Worm (Caenorhabditis elegans) whole organism, early embryonic: ENCODE results near the gene xdh-1.

ENCODE experiments used
- B0310.2 ChIP-seq: sonication (generic microtip); optimal IDR thresholded peaks from 2 replicates; lab custom pipeline; 2016; ENCODE audit warnings: mild to moderate bottlenecking, missing genetic modification characterization, missing compliant biosample characterization
- F13C5.2 ChIP-seq: sonication (generic microtip); optimal IDR thresholded peaks from 2 replicates; lab custom pipeline; 2017; ENCODE audit warnings: mild to moderate bottlenecking, missing genetic modification characterization, inconsistent platforms, missing compliant biosample characterization
- aly-1 ChIP-seq: sonication (generic microtip); optimal IDR thresholded peaks from 2 replicates; lab custom pipeline; 2016; ENCODE audit warnings: missing genetic modification characterization, missing compliant biosample characterization
- ama-1 ChIP-seq: fragments of 150-350 bp; optimal IDR thresholded peaks from 2 replicates; lab custom pipeline; 2014
- ceh-13 ChIP-seq: fragments of 200-800 bp; sonication (Bioruptor generic); optimal IDR thresholded peaks from 2 replicates; lab custom pipeline; 2018; ENCODE audit warnings: mild to moderate bottlenecking, missing genetic modification characterization, missing compliant biosample characterization
- ceh-36 ChIP-seq: sonication (generic microtip); optimal IDR thresholded peaks from 2 replicates; lab custom pipeline; 2016; ENCODE audit warnings: missing genetic modification characterization, inconsistent platforms, missing compliant biosample characterization
- ets-7 ChIP-seq: sonication (generic microtip); optimal IDR thresholded peaks from 2 replicates; lab custom pipeline; 2016; ENCODE audit warnings: missing genotype, missing genetic modification characterization, missing compliant biosample characterization
- flt-1 ChIP-seq: fragments of 200-800 bp; sonication (Bioruptor generic); IDR thresholded peaks from 2 replicates; pipeline ENCODE4 v1.3.6; 2022; ENCODE audit warnings: missing genetic modification characterization, missing compliant biosample characterization
- hmbx-1 ChIP-seq: sonication (generic microtip); optimal IDR thresholded peaks from 2 replicates; lab custom pipeline; 2016; ENCODE audit warnings: mild to moderate bottlenecking, missing genetic modification characterization, missing compliant biosample characterization
- hmg-4 ChIP-seq: fragments of 200-800 bp; sonication (Bioruptor generic); optimal IDR thresholded peaks from 2 replicates; lab custom pipeline; 2018; ENCODE audit warnings: mild to moderate bottlenecking, missing genetic modification characterization, missing compliant biosample characterization
- hnd-1 ChIP-seq: sonication (generic microtip); optimal IDR thresholded peaks from 2 replicates; lab custom pipeline; 2016; ENCODE audit warnings: missing genetic modification characterization, missing compliant biosample characterization
- pes-1 ChIP-seq: fragments of 200-800 bp; sonication (Bioruptor generic); IDR thresholded peaks from 2 replicates; pipeline ENCODE4 v1.3.6; 2022; ENCODE audit warnings: missing genetic modification reagents, missing genetic modification characterization, missing compliant biosample characterization
- scrt-1 ChIP-seq: fragments of 200-800 bp; sonication (Bioruptor generic); IDR thresholded peaks from 2 replicates; pipeline ENCODE4 v1.3.6; 2022; ENCODE audit warnings: missing genetic modification characterization, missing compliant biosample characterization
- sea-1 ChIP-seq: fragments of 200-800 bp; sonication (Bioruptor generic); conservative IDR thresholded peaks from 2 replicates; pipeline ENCODE4 v1.3.6; 2022; ENCODE audit warnings: missing genetic modification characterization, missing compliant biosample characterization
- tbx-11 ChIP-seq: fragments of 200-800 bp; sonication (Bioruptor generic); IDR thresholded peaks from 2 replicates; pipeline ENCODE4 v1.3.6; 2022; ENCODE audit warnings: missing genetic modification characterization, missing compliant biosample characterization
- tbx-37 ChIP-seq: fragments of 200-800 bp; sonication (Bioruptor generic); conservative IDR thresholded peaks from 2 replicates; pipeline ENCODE4 v1.3.6; 2022; ENCODE audit warnings: missing genetic modification reagents, missing genetic modification characterization, missing compliant biosample characterization
- tra-4 ChIP-seq: sonication (generic microtip); optimal IDR thresholded peaks from 2 replicates; lab custom pipeline; 2017; ENCODE audit warnings: missing genetic modification characterization, missing compliant biosample characterization

xdh-1 gene

DNA sequence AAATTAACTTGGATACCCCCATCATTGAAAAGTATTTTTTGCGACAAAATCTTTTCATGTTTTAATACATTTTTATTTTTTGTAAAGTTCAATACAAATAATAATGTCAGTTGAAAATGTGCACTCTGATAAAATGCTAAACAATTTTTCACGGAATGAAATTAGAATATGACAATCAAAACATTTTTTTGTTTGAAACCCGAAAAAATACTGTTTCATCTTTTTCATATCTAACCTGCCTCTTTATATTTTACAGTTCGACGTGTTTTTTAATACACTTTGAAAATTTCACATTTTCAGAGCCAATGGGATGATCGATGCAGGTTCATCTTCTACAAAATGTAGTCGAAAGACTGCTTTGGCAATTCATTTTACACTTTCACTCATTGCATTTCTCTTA lies 18.9 kb downstream of the xdh-1 start, which contains the start of gene clc-8:
Gene clc-8 (plus strand): TSS at position 301 of the 400 bp plus-strand sequence.
- TF ChIP-seq pes-1 (GFP tag; lab: Robert Waterston, UW) (no peak), sea-1 (GFP tag; lab: Robert Waterston, UW) (no peak)

ce11 chrIV:14391746-14392145 lies 20.9 kb downstream of the xdh-1 start:
- TF ChIP-seq sea-1 (GFP tag; lab: Robert Waterston, UW) (no peak), ets-7 (no peak), pes-1 (GFP tag; lab: Robert Waterston, UW) (no peak), flt-1 (no peak), tra-4 (tag; lab: Kevin White, UChicago) (no peak), hmbx-1 (no peak), tbx-37 (GFP tag; lab: Robert Waterston, UW) (no peak), hmg-4 (no peak), aly-1 (no peak), ama-1 (lab: Kevin White, UChicago) (no peak), F13C5.2 (tag; lab: Kevin White, UChicago) (no peak), B0310.2 (tag; lab: Kevin White, UChicago) (no peak), ceh-36 (no peak), scrt-1 (GFP tag; lab: Robert Waterston, UW) (no peak), ceh-13 (GFP tag; lab: Kevin White, UChicago) (no peak)

DNA sequence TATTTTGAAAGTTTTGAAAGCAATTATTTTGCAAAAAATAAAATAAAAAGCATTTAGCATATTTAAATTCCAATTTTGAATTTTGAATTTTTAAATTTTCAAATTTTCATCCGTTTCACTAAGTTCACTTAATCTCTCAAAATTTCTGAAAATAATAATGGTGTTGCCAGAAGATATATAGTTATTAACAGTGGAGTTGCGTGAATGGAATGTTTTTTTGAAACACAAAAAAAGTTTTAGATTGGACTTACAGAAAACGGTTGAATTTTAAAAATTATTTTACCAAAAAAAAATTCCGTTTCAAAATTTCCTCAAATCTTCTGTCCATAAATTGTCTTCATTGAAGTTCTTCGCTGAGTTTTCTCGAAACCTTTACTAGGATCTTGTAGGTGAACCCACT lies 21.4 kb downstream of the xdh-1 start:
- TF ChIP-seq B0310.2 (tag; lab: Kevin White, UChicago) (no peak), tra-4 (tag; lab: Kevin White, UChicago) (no peak), F13C5.2 (tag; lab: Kevin White, UChicago) (no peak), pes-1 (GFP tag; lab: Robert Waterston, UW) (no peak), tbx-37 (GFP tag; lab: Robert Waterston, UW) (no peak), aly-1 (no peak), ceh-36 (no peak), hmbx-1 (no peak), sea-1 (GFP tag; lab: Robert Waterston, UW) (no peak), ets-7 (no peak), hmg-4 (no peak), ama-1 (lab: Kevin White, UChicago) (no peak)

- TF ChIP-seq flt-1 (no peak), sea-1 (GFP tag; lab: Robert Waterston, UW) (no peak), B0310.2 (tag; lab: Kevin White, UChicago) (no peak), hmbx-1 (no peak), tbx-37 (GFP tag; lab: Robert Waterston, UW) (no peak), ets-7 (no peak), hmg-4 (no peak), pes-1 (GFP tag; lab: Robert Waterston, UW) (no peak), ceh-13 (GFP tag; lab: Kevin White, UChicago) (no peak), tbx-11 (GFP tag; lab: Robert Waterston, UW) (no peak)
These were observed 22.6 kb downstream of the xdh-1 start for ce11 chrIV:14390023-14390614.

ce11 chrIV:14389070-14389469 lies 23.6 kb downstream of the xdh-1 start:
- TF ChIP-seq ceh-13 (GFP tag; lab: Kevin White, UChicago) (no peak), flt-1 (no peak), hnd-1 (tag; lab: Kevin White, UChicago) (no peak), ama-1 (lab: Kevin White, UChicago) (no peak), hmbx-1 (no peak), aly-1 (no peak), hmg-4 (no peak), pes-1 (GFP tag; lab: Robert Waterston, UW) (no peak), sea-1 (GFP tag; lab: Robert Waterston, UW) (no peak), ets-7 (no peak), tbx-37 (GFP tag; lab: Robert Waterston, UW) (no peak), tbx-11 (GFP tag; lab: Robert Waterston, UW) (no peak), scrt-1 (GFP tag; lab: Robert Waterston, UW) (no peak), tra-4 (tag; lab: Kevin White, UChicago) (no peak), F13C5.2 (tag; lab: Kevin White, UChicago) (no peak), B0310.2 (tag; lab: Kevin White, UChicago) (no peak), ceh-36 (no peak)

DNA sequence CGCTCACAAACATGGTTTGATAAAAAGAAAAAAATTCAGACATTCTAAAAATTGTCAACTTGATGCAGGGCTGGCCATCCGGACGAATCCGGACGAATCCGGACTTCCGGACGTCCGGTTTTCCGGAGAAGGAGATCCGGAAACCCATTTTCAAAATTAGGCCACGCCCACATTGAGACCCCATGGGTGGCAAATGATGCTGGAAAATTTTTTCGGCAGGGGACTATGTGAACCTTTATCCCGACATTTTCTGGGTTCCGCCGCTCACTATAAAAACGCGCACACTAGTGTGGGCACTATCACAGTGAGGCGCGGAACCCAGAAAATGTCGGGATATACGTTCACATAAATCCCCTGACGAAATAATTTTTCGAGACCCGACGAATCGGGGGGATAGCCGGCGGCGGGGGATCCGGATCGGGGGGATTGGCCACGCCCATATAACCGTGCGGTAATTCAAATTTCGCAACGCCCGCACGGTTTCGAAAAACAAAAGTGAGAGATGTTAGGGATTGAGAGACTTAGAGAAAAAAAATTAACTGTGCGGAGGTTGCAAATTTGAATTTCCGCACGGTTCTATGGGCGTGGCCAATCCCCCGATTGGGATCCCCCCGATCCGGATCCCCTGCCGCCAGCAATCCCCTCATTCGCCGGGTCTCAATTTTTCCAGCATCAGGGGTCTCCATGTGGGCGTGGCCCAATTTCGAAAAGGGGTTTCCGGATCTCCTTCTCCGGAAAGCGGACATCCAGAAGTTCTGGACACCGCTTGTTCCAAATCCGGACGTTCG lies 24.7 kb downstream of the xdh-1 start:
- TF ChIP-seq tbx-37 (GFP tag; lab: Robert Waterston, UW) (no peak), aly-1 (no peak), tbx-11 (GFP tag; lab: Robert Waterston, UW) (no peak), tra-4 (tag; lab: Kevin White, UChicago) (no peak), scrt-1 (GFP tag; lab: Robert Waterston, UW) (no peak), hmg-4 (no peak), B0310.2 (tag; lab: Kevin White, UChicago) (no peak), ets-7 (no peak), ceh-13 (GFP tag; lab: Kevin White, UChicago) (no peak)

DNA sequence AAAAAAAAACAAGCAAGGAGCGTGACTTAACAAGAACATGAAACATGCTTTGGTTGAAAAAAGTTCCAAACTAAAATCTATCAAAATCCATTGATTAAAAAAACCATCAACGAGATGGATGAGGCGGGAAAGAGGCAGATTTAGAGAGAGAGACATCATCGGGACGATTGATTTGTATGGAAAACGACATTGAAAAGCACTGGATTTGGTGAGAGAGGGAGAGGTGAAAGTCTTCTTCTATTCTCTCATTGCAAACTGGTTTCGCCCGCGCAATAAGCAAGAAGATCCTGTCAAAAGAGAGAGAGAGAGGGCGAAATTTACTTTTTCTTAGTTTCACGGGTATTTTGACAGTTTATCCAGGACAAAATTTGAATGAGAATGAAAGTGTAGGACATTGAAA lies 27.6 kb downstream of the xdh-1 start:
- TF ChIP-seq hmbx-1 (no peak), tbx-11 (GFP tag; lab: Robert Waterston, UW) (no peak), tbx-37 (GFP tag; lab: Robert Waterston, UW) (no peak), tra-4 (tag; lab: Kevin White, UChicago) (no peak), flt-1 (no peak), hmg-4 (no peak), hnd-1 (tag; lab: Kevin White, UChicago) (no peak), scrt-1 (GFP tag; lab: Robert Waterston, UW) (no peak), ceh-36 (no peak), B0310.2 (tag; lab: Kevin White, UChicago) (no peak), F13C5.2 (tag; lab: Kevin White, UChicago) (no peak), sea-1 (GFP tag; lab: Robert Waterston, UW) (no peak)
